Fruit fly (Drosophila melanogaster) Kc167 (cell line): ENCODE results near the gene Dpm1.

Experiments
- Myc ChIP-seq: fragments of >200 bp; optimal IDR thresholded peaks from 2 replicates; lab custom pipeline; 2017; ENCODE audit warnings: missing external identifiers
- psq ChIP-seq: fragments of >200 bp; optimal IDR thresholded peaks from 2 replicates; lab custom pipeline; 2017; ENCODE audit warnings: missing external identifiers
- ttk ChIP-seq: sonication (Bioruptor generic); optimal IDR thresholded peaks from 2 replicates; lab custom pipeline; 2017; ENCODE audit warnings: missing external identifiers

dm6 chr2L:19546869-19547710 is 20.9 kb upstream of the Dpm1 start, which contains the start of gene CG10337:
- TF ChIP-seq psq (lab: Kevin White, UChicago) (no peak), Myc (lab: Kevin White, UChicago) (no peak), ttk (no peak)
